ENCODE assay signal across 1 fruit fly cellular context in the genomic region with DNA sequence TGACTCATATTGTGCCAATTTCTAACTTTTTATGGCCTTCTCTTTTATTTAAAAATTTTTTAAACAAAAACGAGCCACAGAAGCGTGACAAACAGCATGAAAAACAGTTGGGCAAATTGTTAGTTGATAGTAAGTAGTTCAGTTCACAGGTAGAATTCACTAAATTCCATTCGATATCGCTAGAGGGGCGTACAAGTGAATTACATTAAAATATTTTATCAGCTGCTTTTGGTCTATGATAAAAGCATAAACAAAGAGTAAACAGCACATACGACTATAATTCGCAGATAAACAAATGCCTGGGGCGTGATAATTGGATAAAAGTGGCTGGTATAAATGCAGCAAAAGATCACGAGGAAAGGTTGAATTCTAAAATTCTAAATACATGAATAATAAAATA.
TF ChIP-seq lines count a peak whose summit lies in the region.

No protein-coding gene starts in this region.

TF ChIP-seq in whole organism, embryonic, 481 proteins besides CTCF, POLR2A, EP300 and RAD21 (continued from another document):
- TF ChIP-seq CG13894 (tag; optimal IDR thresholded peaks at IDR 0.05; lab: Kevin White, UChicago) (peak; percentile 56), gro (GFP tag; optimal IDR thresholded peaks at IDR 0.05; lab: Kevin White, UChicago) (no peak), CG6683 (GFP tag; optimal IDR thresholded peaks at IDR 0.05; lab: Kevin White, UChicago) (peak; percentile 2), Meics (GFP tag; optimal IDR thresholded peaks at IDR 0.05; lab: Kevin White, UChicago) (peak; percentile 57), CG6854 (GFP tag; optimal IDR thresholded peaks at IDR 0.05; lab: Kevin White, UChicago) (peak; percentile 67), E2f2 (GFP tag; IDR thresholded peaks at IDR 0.05; lab: Robert Waterston, UW) (no peak), CG6813 (GFP tag; optimal IDR thresholded peaks at IDR 0.05; lab: Kevin White, UChicago) (peak; percentile 75), scrt (GFP tag; optimal IDR thresholded peaks at IDR 0.05; lab: Kevin White, UChicago) (peak; percentile 63), CG15011 (GFP tag; optimal IDR thresholded peaks at IDR 0.05; lab: Kevin White, UChicago) (peak; percentile 48), CG2678 (tag; optimal IDR thresholded peaks at IDR 0.05; lab: Kevin White, UChicago) (peak; percentile 64), CG10543 (GFP tag; optimal IDR thresholded peaks at IDR 0.05; lab: Kevin White, UChicago) (peak; percentile 73), schlank (tag; optimal IDR thresholded peaks at IDR 0.05; lab: Kevin White, UChicago) (peak; percentile 12), Hmr (GFP tag; optimal IDR thresholded peaks at IDR 0.05; lab: Kevin White, UChicago) (peak; percentile 66), cwo (GFP tag; optimal IDR thresholded peaks at IDR 0.05; lab: Kevin White, UChicago) (peak; percentile 61), zfh1 (GFP tag; IDR thresholded peaks at IDR 0.05; lab: Robert Waterston, UW) (0 out of 3 replicates have a peak, but pooled peaks have one; percentile 5), CG12299 (tag; optimal IDR thresholded peaks at IDR 0.05; lab: Kevin White, UChicago) (peak; percentile 48), CG13296 (GFP tag; optimal IDR thresholded peaks at IDR 0.05; lab: Kevin White, UChicago) (peak; percentile 82), NfI (GFP tag; optimal IDR thresholded peaks at IDR 0.05; lab: Kevin White, UChicago) (peak; percentile 20), Atf6 (GFP tag; IDR thresholded peaks at IDR 0.05; lab: Robert Waterston, UW) (peak; percentile 47; the same call in 1 of the 2 replicates), CG9437 (GFP tag; optimal IDR thresholded peaks at IDR 0.05; lab: Kevin White, UChicago) (no peak), gcm (GFP tag; optimal IDR thresholded peaks at IDR 0.05; lab: Kevin White, UChicago) (no peak), CG5180 (GFP tag; optimal IDR thresholded peaks at IDR 0.05; lab: Kevin White, UChicago) (peak; percentile 16), tap (tag; optimal IDR thresholded peaks at IDR 0.05; lab: Kevin White, UChicago) (peak; percentile 36), MTF-1 (GFP tag; optimal IDR thresholded peaks at IDR 0.05; lab: Kevin White, UChicago; ENCODE audit: borderline replicate concordance) (peak; percentile 4), CG8290 (GFP tag; optimal IDR thresholded peaks at IDR 0.05; lab: Kevin White, UChicago) (no peak), CG8290 (tag; optimal IDR thresholded peaks at IDR 0.05; lab: Kevin White, UChicago) (peak in 1 of 2 experiments; percentile 52), CG31365 (tag; optimal IDR thresholded peaks at IDR 0.05; lab: Kevin White, UChicago) (peak; percentile 20), CG14014 (GFP tag; IDR thresholded peaks at IDR 0.05; lab: Robert Waterston, UW) (no peak), CG13624 (GFP tag; optimal IDR thresholded peaks at IDR 0.05; lab: Kevin White, UChicago) (peak; percentile 13), BtbVII (GFP tag; optimal IDR thresholded peaks at IDR 0.05; lab: Kevin White, UChicago) (peak; percentile 54), ci (GFP tag; IDR thresholded peaks at IDR 0.05; lab: Robert Waterston, UW) (no peak), wdn (GFP tag; IDR thresholded peaks at IDR 0.05; lab: Robert Waterston, UW) (no peak), sd (tag; optimal IDR thresholded peaks at IDR 0.05; lab: Kevin White, UChicago) (peak; percentile 85), CG3281 (GFP tag; optimal IDR thresholded peaks at IDR 0.05; lab: Kevin White, UChicago) (peak; percentile 65), gem (tag; optimal IDR thresholded peaks at IDR 0.05; lab: Kevin White, UChicago) (no peak), Fer1 (GFP tag; optimal IDR thresholded peaks at IDR 0.05; lab: Kevin White, UChicago) (peak; percentile 70), CG15269 (tag; optimal IDR thresholded peaks at IDR 0.05; lab: Kevin White, UChicago) (peak; percentile 49), unpg (GFP tag; optimal IDR thresholded peaks at IDR 0.05; lab: Kevin White, UChicago) (peak; percentile 9), exex (tag; optimal IDR thresholded peaks at IDR 0.05; lab: Kevin White, UChicago) (peak; percentile 81), Mes4 (GFP tag; optimal IDR thresholded peaks at IDR 0.05; lab: Kevin White, UChicago) (no peak), Vsx1 (GFP tag; optimal IDR thresholded peaks at IDR 0.05; lab: Kevin White, UChicago) (peak; percentile 12), wor (GFP tag; IDR thresholded peaks at IDR 0.05; lab: Robert Waterston, UW) (no peak), Sox100B (GFP tag; optimal IDR thresholded peaks at IDR 0.05; lab: Kevin White, UChicago) (peak; percentile 32)
